Fruit fly (Drosophila melanogaster) whole organism, embryonic: ENCODE measurements around the gene CG15764.

Source experiments
- Aef1 ChIP-seq: fragments of 200-800 bp; sonication (Bioruptor generic); IDR thresholded peaks from 3 replicates; pipeline ENCODE4 v1.3.6; 2022; ENCODE audit warnings: missing biosample characterization, missing genetic modification characterization
- CG11093 ChIP-seq: fragments of 200-800 bp; sonication (Bioruptor generic); IDR thresholded peaks from 3 replicates; pipeline ENCODE4 v1.3.6; 2022; ENCODE audit warnings: missing biosample characterization, missing genetic modification characterization
- CG12744 ChIP-seq: fragments of 200-800 bp; sonication (Bioruptor generic); optimal IDR thresholded peaks from 2 replicates; lab custom pipeline; 2016; ENCODE audit warnings: missing biosample characterization, missing genetic modification characterization
- CG13123 ChIP-seq: fragments of 200-800 bp; sonication (Bioruptor generic); optimal IDR thresholded peaks from 2 replicates; lab custom pipeline; 2016; ENCODE audit warnings: missing biosample characterization, missing genetic modification characterization
- CG1529 ChIP-seq: fragments of 200-800 bp; sonication (Bioruptor generic); optimal IDR thresholded peaks from 3 replicates; lab custom pipeline; 2018; ENCODE audit warnings: missing biosample characterization, missing genetic modification characterization
- CG1603 ChIP-seq: fragments of 200-800 bp; sonication (Bioruptor generic); optimal IDR thresholded peaks from 2 replicates; lab custom pipeline; 2019; ENCODE audit warnings: missing biosample characterization, mild to moderate bottlenecking, missing genetic modification characterization, moderate library complexity
- CG17385 ChIP-seq: fragments of 200-800 bp; sonication (Bioruptor generic); optimal IDR thresholded peaks from 3 replicates; lab custom pipeline; 2018; ENCODE audit warnings: missing biosample characterization, mild to moderate bottlenecking, missing genetic modification characterization
- CG17829 ChIP-seq: fragments of 200-800 bp; optimal IDR thresholded peaks from 2 replicates; lab custom pipeline; 2019; ENCODE audit warnings: missing biosample characterization, mild to moderate bottlenecking, missing genetic modification characterization, moderate library complexity
- CG18011 ChIP-seq: fragments of 200-800 bp; sonication (Bioruptor generic); optimal IDR thresholded peaks from 2 replicates; lab custom pipeline; 2017; ENCODE audit warnings: missing biosample characterization, missing genetic modification characterization, mild to moderate bottlenecking, moderate library complexity, missing genotype
- CG2120 ChIP-seq: fragments of 200-800 bp; sonication (Bioruptor generic); optimal IDR thresholded peaks from 3 replicates; lab custom pipeline; 2016; ENCODE audit warnings: missing biosample characterization, missing genetic modification characterization
- CG31388 ChIP-seq: fragments of 200-800 bp; sonication (Bioruptor generic); optimal IDR thresholded peaks from 2 replicates; lab custom pipeline; 2016; ENCODE audit warnings: missing biosample characterization, missing genetic modification characterization
- CG33557 ChIP-seq: fragments of 200-800 bp; sonication (Bioruptor generic); optimal IDR thresholded peaks from 2 replicates; lab custom pipeline; 2019; ENCODE audit warnings: missing biosample characterization, mild to moderate bottlenecking, missing genetic modification characterization, moderate library complexity
- CG4282 ChIP-seq: fragments of 200-800 bp; sonication (Bioruptor generic); optimal IDR thresholded peaks from 2 replicates; lab custom pipeline; 2016; ENCODE audit warnings: missing biosample characterization, missing genetic modification characterization
- CG6813 ChIP-seq: fragments of 200-800 bp; sonication (Bioruptor generic); optimal IDR thresholded peaks from 2 replicates; lab custom pipeline; 2017; ENCODE audit warnings: missing biosample characterization, missing genetic modification characterization, mild to moderate bottlenecking, moderate library complexity, missing genetic modification reagents
- CG8290 ChIP-seq, 3 experiments: fragments of 200-800 bp; sonication (Bioruptor generic); optimal IDR thresholded peaks; 2 replicates each; lab custom pipeline; 2016 to 2019; ENCODE audit warnings: missing biosample characterization in 3 of 3, missing genetic modification characterization in 3 of 3, mild to moderate bottlenecking in 2 of 3, moderate library complexity in 1 of 3
- HLH4C ChIP-seq: fragments of 200-800 bp; sonication (Bioruptor generic); IDR thresholded peaks from 3 replicates; pipeline ENCODE4 v1.3.6; 2022; ENCODE audit warnings: missing biosample characterization, missing genetic modification characterization; ENCODE audit not compliant: partially characterized antibody
- Hand ChIP-seq: fragments of 200-800 bp; sonication (Bioruptor generic); optimal IDR thresholded peaks from 2 replicates; lab custom pipeline; 2017; ENCODE audit warnings: mild to moderate bottlenecking, missing biosample characterization, missing genetic modification reagents, missing genetic modification characterization
- Hey ChIP-seq: fragments of 200-800 bp; sonication (Bioruptor generic); optimal IDR thresholded peaks from 3 replicates; lab custom pipeline; 2018; ENCODE audit warnings: missing biosample characterization, mild to moderate bottlenecking, missing genetic modification characterization
- Hr78 ChIP-seq, 2 experiments: fragments of 200-800 bp in 1 of 2; fragments of >200 bp in 1 of 2; sonication (Bioruptor generic) in 1 of 2; optimal IDR thresholded peaks; 2 replicates each; lab custom pipeline; 2017 to 2019; ENCODE audit warnings: missing biosample characterization in 2 of 2, missing genetic modification characterization in 2 of 2, mild to moderate bottlenecking in 1 of 2, moderate library complexity in 1 of 2
- Jarid2 ChIP-seq: fragments of 200-800 bp; sonication (Bioruptor generic); optimal IDR thresholded peaks from 3 replicates; lab custom pipeline; 2017; ENCODE audit warnings: mild to moderate bottlenecking, missing biosample characterization, missing genetic modification reagents, missing genetic modification characterization
- NFAT ChIP-seq: fragments of 200-800 bp; sonication (Bioruptor generic); IDR thresholded peaks from 2 replicates; pipeline ENCODE4 v1.3.6; 2022; ENCODE audit warnings: missing biosample characterization, missing genetic modification characterization
- NK7.1 ChIP-seq: fragments of 200-800 bp; sonication (Bioruptor generic); optimal IDR thresholded peaks from 3 replicates; lab custom pipeline; 2016; ENCODE audit warnings: missing biosample characterization, missing genetic modification characterization
- Oaz ChIP-seq: fragments of 200-800 bp; sonication (Bioruptor generic); IDR thresholded peaks from 2 replicates; pipeline ENCODE4 v1.3.6; 2022; ENCODE audit warnings: missing biosample characterization, missing genetic modification characterization
- Rx ChIP-seq: fragments of 200-800 bp; sonication (Bioruptor generic); IDR thresholded peaks from 2 replicates; pipeline ENCODE4 v1.3.6; 2022; ENCODE audit warnings: missing biosample characterization, missing genetic modification characterization
- Xbp1 ChIP-seq: fragments of 200-800 bp; sonication (Bioruptor generic); optimal IDR thresholded peaks from 3 replicates; lab custom pipeline; 2016; ENCODE audit warnings: missing biosample characterization, mild to moderate bottlenecking, missing genetic modification characterization
- Xrp1 ChIP-seq: fragments of 200-800 bp; sonication (Bioruptor generic); IDR thresholded peaks from 2 replicates; pipeline ENCODE4 v1.3.6; 2022; ENCODE audit warnings: missing biosample characterization, missing genetic modification characterization
- al ChIP-seq: fragments of 200-800 bp; sonication (Bioruptor generic); IDR thresholded peaks from 2 replicates; pipeline ENCODE4 v1.3.6; 2022; ENCODE audit warnings: missing biosample characterization, missing genetic modification characterization
- aop ChIP-seq: fragments of 200-800 bp; sonication (Bioruptor generic); IDR thresholded peaks from 2 replicates; pipeline ENCODE4 v1.3.6; 2022; ENCODE audit warnings: missing biosample characterization, missing genetic modification characterization
- ase ChIP-seq: fragments of 200-800 bp; sonication (Bioruptor generic); IDR thresholded peaks from 3 replicates; pipeline ENCODE4 v1.3.6; 2022; ENCODE audit warnings: missing biosample characterization, missing genetic modification characterization
- bigmax ChIP-seq: fragments of 200-800 bp; sonication (Bioruptor generic); optimal IDR thresholded peaks from 2 replicates; lab custom pipeline; 2018; ENCODE audit warnings: missing biosample characterization, mild to moderate bottlenecking, missing genetic modification characterization
- chif ChIP-seq, 2 experiments: fragments of 200-800 bp; sonication (Bioruptor generic); optimal IDR thresholded peaks; 3 replicates each; lab custom pipeline; 2016; ENCODE audit warnings: missing biosample characterization in 2 of 2, missing genetic modification characterization in 2 of 2
- croc ChIP-seq: fragments of 200-800 bp; sonication (Bioruptor generic); conservative IDR thresholded peaks from 3 replicates; pipeline ENCODE4 v1.3.6; 2022; ENCODE audit warnings: missing biosample characterization, missing genetic modification characterization
- dati ChIP-seq: fragments of 200-800 bp; sonication (Bioruptor generic); IDR thresholded peaks from 2 replicates; pipeline ENCODE4 v1.3.6; 2022; ENCODE audit warnings: missing biosample characterization, missing genetic modification characterization
- dpn ChIP-seq, 2 experiments: fragments of 200-800 bp; sonication (Bioruptor generic); optimal IDR thresholded peaks; 3 replicates each; lab custom pipeline; 2016; ENCODE audit warnings: missing biosample characterization in 2 of 2, missing genetic modification characterization in 2 of 2
- esg ChIP-seq: fragments of 200-800 bp; sonication (Bioruptor generic); conservative IDR thresholded peaks from 2 replicates; pipeline ENCODE4 v1.3.6; 2022; ENCODE audit warnings: missing biosample characterization, missing genetic modification characterization
- fd64A ChIP-seq: fragments of 200-800 bp; sonication (Bioruptor generic); optimal IDR thresholded peaks from 3 replicates; lab custom pipeline; 2018; ENCODE audit warnings: missing biosample characterization, mild to moderate bottlenecking, missing genetic modification characterization
- ftz-f1 ChIP-seq: fragments of 200-800 bp; sonication (Bioruptor generic); optimal IDR thresholded peaks from 2 replicates; lab custom pipeline; 2016; ENCODE audit warnings: missing biosample characterization, missing genetic modification characterization
- gem ChIP-seq: fragments of 200-800 bp; sonication (Bioruptor generic); optimal IDR thresholded peaks from 2 replicates; lab custom pipeline; 2019; ENCODE audit warnings: missing biosample characterization, mild to moderate bottlenecking, missing genetic modification characterization, moderate library complexity
- grau ChIP-seq: fragments of 200-800 bp; optimal IDR thresholded peaks from 3 replicates; lab custom pipeline; 2019; ENCODE audit warnings: missing biosample characterization, mild to moderate bottlenecking, missing genetic modification characterization, moderate library complexity
- lbe ChIP-seq: fragments of 200-800 bp; sonication (Bioruptor generic); optimal IDR thresholded peaks from 2 replicates; lab custom pipeline; 2016; ENCODE audit warnings: missing biosample characterization, mild to moderate bottlenecking, missing genetic modification characterization
- nmo ChIP-seq: fragments of 200-800 bp; sonication (Bioruptor generic); optimal IDR thresholded peaks from 2 replicates; lab custom pipeline; 2018; ENCODE audit warnings: missing biosample characterization, mild to moderate bottlenecking, missing genetic modification characterization, moderate library complexity
- org-1 ChIP-seq: fragments of 200-800 bp; sonication (Bioruptor generic); optimal IDR thresholded peaks from 2 replicates; lab custom pipeline; 2017; ENCODE audit warnings: missing biosample characterization, missing genetic modification characterization
- p53 ChIP-seq: fragments of 200-800 bp; sonication (Bioruptor generic); optimal IDR thresholded peaks from 2 replicates; lab custom pipeline; 2016; ENCODE audit warnings: missing biosample characterization, missing genetic modification characterization
- pnt ChIP-seq: fragments of 200-800 bp; sonication (Bioruptor generic); optimal IDR thresholded peaks from 3 replicates; lab custom pipeline; 2016; ENCODE audit warnings: missing biosample characterization, missing genetic modification characterization
- run ChIP-seq: fragments of 200-800 bp; sonication (Bioruptor generic); optimal IDR thresholded peaks from 3 replicates; lab custom pipeline; 2018; ENCODE audit warnings: missing biosample characterization, mild to moderate bottlenecking, missing genetic modification characterization
- tll ChIP-seq, 2 experiments: fragments of 200-800 bp in 1 of 2; fragments of >200 bp in 1 of 2; sonication (Bioruptor generic) in 1 of 2; optimal IDR thresholded peaks; 2 replicates each; lab custom pipeline; 2017 to 2019; ENCODE audit warnings: missing biosample characterization in 2 of 2, missing genetic modification characterization in 2 of 2, mild to moderate bottlenecking in 1 of 2, moderate library complexity in 1 of 2
- trem ChIP-seq: fragments of 200-800 bp; optimal IDR thresholded peaks from 3 replicates; lab custom pipeline; 2019; ENCODE audit warnings: missing biosample characterization, mild to moderate bottlenecking, missing genetic modification characterization, moderate library complexity
- vfl ChIP-seq: fragments of 200-800 bp; sonication (Bioruptor generic); optimal IDR thresholded peaks from 2 replicates; lab custom pipeline; 2016; ENCODE audit warnings: missing biosample characterization, missing genetic modification characterization
- wek ChIP-seq: fragments of 200-800 bp; sonication (Bioruptor generic); optimal IDR thresholded peaks from 3 replicates; lab custom pipeline; 2018; ENCODE audit warnings: missing biosample characterization, mild to moderate bottlenecking, missing genetic modification characterization, moderate library complexity

CG15764 gene

dm6 chrX:5891666-5892444 is 23.0 kb downstream of the CG15764 start (continued):
- peak; percentile 54; the same call in 1 of the 2 replicates for TF ChIP-seq al (GFP tag; lab: Robert Waterston, UW)
- TF ChIP-seq Xrp1 (GFP tag; lab: Robert Waterston, UW): peak; percentile 31; the same call in 1 of the 2 replicates
- TF ChIP-seq Oaz (GFP tag; lab: Robert Waterston, UW): no peak
- TF ChIP-seq CG13123 (GFP tag; lab: Kevin White, UChicago): no peak
- peak; percentile 14 for TF ChIP-seq grau (tag; lab: Kevin White, UChicago)
- TF ChIP-seq gem (tag; lab: Kevin White, UChicago): peak; percentile 69
- TF ChIP-seq wek (GFP tag; lab: Kevin White, UChicago): no peak
- peak; percentile 29 for TF ChIP-seq vfl (GFP tag; lab: Kevin White, UChicago)
- no peak for TF ChIP-seq CG12744 (GFP tag; lab: Kevin White, UChicago)
- no peak for TF ChIP-seq CG1529 (GFP tag; lab: Kevin White, UChicago)
- TF ChIP-seq Xbp1 (GFP tag; lab: Kevin White, UChicago): peak; percentile 20
- no peak for TF ChIP-seq CG4282
- TF ChIP-seq pnt (GFP tag; lab: Kevin White, UChicago): no peak
- no peak for TF ChIP-seq fd64A (GFP tag; lab: Kevin White, UChicago)
- TF ChIP-seq CG18011 (GFP tag; lab: Kevin White, UChicago): no peak
- no peak for TF ChIP-seq CG17829
- TF ChIP-seq CG11093 (GFP tag; lab: Robert Waterston, UW): no peak
- no peak for TF ChIP-seq croc (GFP tag; lab: Robert Waterston, UW)
- TF ChIP-seq chif (GFP tag; optimal IDR thresholded peaks at IDR 0.05; lab: Kevin White, UChicago): peak; percentile 11 to 31
- TF ChIP-seq CG6813 (GFP tag; lab: Kevin White, UChicago): peak; percentile 35
- TF ChIP-seq NK7.1 (GFP tag; lab: Kevin White, UChicago): no peak
- TF ChIP-seq esg (GFP tag; lab: Robert Waterston, UW): 0 out of 2 replicates have a peak, but pooled peaks have one; percentile 31
- TF ChIP-seq HLH4C: no peak
- TF ChIP-seq org-1 (GFP tag; lab: Kevin White, UChicago): peak; percentile 11
- no peak for TF ChIP-seq CG33557
- TF ChIP-seq CG2120 (GFP tag; lab: Kevin White, UChicago): peak; percentile 87
- no peak; the same call in 1 of the 2 replicates for TF ChIP-seq Rx (GFP tag; lab: Robert Waterston, UW)
- TF ChIP-seq NFAT (GFP tag; lab: Robert Waterston, UW): peak; percentile 51
- TF ChIP-seq Hey (tag; lab: Kevin White, UChicago): no peak
- no peak for TF ChIP-seq Jarid2
- TF ChIP-seq aop: no peak
- no peak for TF ChIP-seq Hr78 (GFP tag; optimal IDR thresholded peaks at IDR 0.05; lab: Kevin White, UChicago)
- no peak for TF ChIP-seq ftz-f1 (GFP tag; lab: Kevin White, UChicago)
- peak; percentile 51 for TF ChIP-seq Hand (GFP tag; lab: Kevin White, UChicago)
- peak; percentile 8 for TF ChIP-seq CG17385 (GFP tag; lab: Kevin White, UChicago)
- TF ChIP-seq lbe: no peak
- TF ChIP-seq CG31388 (GFP tag; lab: Kevin White, UChicago): no peak
- TF ChIP-seq ase (GFP tag; lab: Robert Waterston, UW): no peak
- TF ChIP-seq p53 (GFP tag; lab: Kevin White, UChicago): no peak
- TF ChIP-seq run (tag; lab: Kevin White, UChicago): no peak
- TF ChIP-seq dpn (GFP tag; optimal IDR thresholded peaks at IDR 0.05; lab: Kevin White, UChicago): peak; percentile 42 to 50
- no peak for TF ChIP-seq trem (tag; lab: Kevin White, UChicago)
- peak; percentile 28 for TF ChIP-seq nmo (GFP tag; lab: Kevin White, UChicago)
- TF ChIP-seq CG1603 (tag; lab: Kevin White, UChicago): peak; percentile 38
- no peak for TF ChIP-seq tll (GFP tag; optimal IDR thresholded peaks at IDR 0.05; lab: Kevin White, UChicago)
- no peak for TF ChIP-seq Aef1
- no peak for TF ChIP-seq CG8290 (GFP tag; optimal IDR thresholded peaks at IDR 0.05; lab: Kevin White, UChicago)
- TF ChIP-seq CG8290 (tag; optimal IDR thresholded peaks at IDR 0.05; lab: Kevin White, UChicago): peak in 1 of 2 experiments; percentile 48
- TF ChIP-seq dati: no peak
- TF ChIP-seq bigmax (GFP tag; lab: Kevin White, UChicago): no peak
